Worm (Caenorhabditis elegans): Measurements from ENCODE around the gene mec-15.

mec-15 gene

DNA sequence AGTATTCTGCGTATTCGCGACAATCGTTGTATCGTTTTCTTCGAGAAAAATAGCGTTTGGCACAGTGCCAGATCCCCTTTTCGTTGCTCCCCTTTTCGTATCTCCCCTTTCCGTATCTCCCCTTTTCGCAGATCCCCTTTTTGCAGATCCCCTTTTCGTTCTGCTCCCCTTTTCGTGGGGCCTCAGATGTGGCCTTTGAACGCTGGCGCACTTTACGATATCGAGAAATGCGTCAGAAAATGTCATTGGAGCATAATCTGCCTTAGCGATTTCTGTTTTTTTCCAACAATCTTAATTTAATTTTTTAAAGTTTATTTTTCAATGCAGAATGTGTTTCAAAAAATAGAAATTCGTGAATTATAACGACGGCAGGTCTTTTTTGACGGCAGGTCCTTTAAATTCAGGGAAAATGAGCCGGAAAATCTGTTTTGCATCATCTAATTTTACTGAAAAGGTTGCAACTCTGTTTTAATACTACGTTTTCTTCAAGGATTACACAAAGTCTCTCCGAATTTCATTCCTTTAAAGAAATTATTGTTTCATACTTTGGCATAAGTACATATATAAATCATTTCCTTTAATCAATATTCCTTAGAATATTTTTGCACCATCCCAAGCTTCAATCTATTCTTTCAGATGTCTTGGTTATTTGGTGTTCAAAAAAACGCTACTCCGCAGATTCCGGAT, 9.0 kb upstream of the mec-15 start, which contains the start of gene atad-3 (continued):
- peak; percentile 98 for TF ChIP-seq ztf-18 (tag; optimal IDR thresholded peaks at IDR 0.05)
- TF ChIP-seq dpff-1 (tag; optimal IDR thresholded peaks at IDR 0.05) = no peak
- TF ChIP-seq F52B5.7 (tag; optimal IDR thresholded peaks at IDR 0.05) = no peak
- peak; percentile 66 for TF ChIP-seq lsl-1 (GFP tag; optimal IDR thresholded peaks at IDR 0.05)
- TF ChIP-seq madf-8 (GFP tag; conservative IDR thresholded peaks at IDR 0.05) = peak; percentile 77
- peak; percentile 78 for TF ChIP-seq hmg-1.2 (GFP tag; IDR thresholded peaks at IDR 0.05)
- peak; percentile 95 for TF ChIP-seq Y53G8AR.9 (GFP tag; conservative IDR thresholded peaks at IDR 0.05)
- TF ChIP-seq F49E8.2 (tag; optimal IDR thresholded peaks at IDR 0.05; ENCODE audit: insufficient read depth) = peak; percentile 49
- TF ChIP-seq lir-1 (GFP tag; conservative IDR thresholded peaks at IDR 0.05) = peak; percentile 93
- TF ChIP-seq ztf-22 (GFP tag; optimal IDR thresholded peaks at IDR 0.05) = peak; percentile 49
- TF ChIP-seq somi-1 (GFP tag; optimal IDR thresholded peaks at IDR 0.05) = peak; percentile 77
- TF ChIP-seq snpc-4 (GFP tag; optimal IDR thresholded peaks at IDR 0.05) = peak; percentile 23
- peak; percentile 21 to 69 (median 52) for TF ChIP-seq snpc-4 (tag; optimal IDR thresholded peaks at IDR 0.05)
- no peak for TF ChIP-seq snpc-3.4 (tag; optimal IDR thresholded peaks at IDR 0.05)
- TF ChIP-seq mxl-1 (tag; optimal IDR thresholded peaks at IDR 0.05) = no peak
- peak; percentile 95 for TF ChIP-seq lin-26 (GFP tag; IDR thresholded peaks at IDR 0.05)
- no peak for TF ChIP-seq mel-28 (tag; optimal IDR thresholded peaks at IDR 0.05; ENCODE audit: borderline replicate concordance)
- TF ChIP-seq lin-35 (GFP tag; optimal IDR thresholded peaks at IDR 0.05) = peak in 2 of 3 experiments; percentile 58 to 83
- TF ChIP-seq lin-54 (GFP tag; optimal IDR thresholded peaks at IDR 0.05) = peak; percentile 90
- peak; percentile 34 for TF ChIP-seq F23B12.7 (tag; optimal IDR thresholded peaks at IDR 0.05; ENCODE audit: insufficient read depth)
- peak; percentile 90 for TF ChIP-seq Y53F4B.3 (GFP tag; IDR thresholded peaks at IDR 0.05)
- TF ChIP-seq attf-6 (GFP tag; IDR thresholded peaks at IDR 0.05) = peak; percentile 63; the same call in 1 of the 2 replicates
- no peak for TF ChIP-seq sdz-38 (tag; optimal IDR thresholded peaks at IDR 0.05)
- TF ChIP-seq ccch-3 (GFP tag; optimal IDR thresholded peaks at IDR 0.05) = peak; percentile 40
- TF ChIP-seq Y95B8A.8 (GFP tag; IDR thresholded peaks at IDR 0.05) = peak; percentile 97
- TF ChIP-seq Y79H2A.3 (GFP tag; conservative IDR thresholded peaks at IDR 0.05) = peak; percentile 88
- peak; percentile 24 for TF ChIP-seq dpl-1 (GFP tag; optimal IDR thresholded peaks at IDR 0.05)
- peak; percentile 12 for TF ChIP-seq snpc-1.3 (tag; optimal IDR thresholded peaks at IDR 0.05; ENCODE audit: insufficient read depth)
- no peak for TF ChIP-seq repo-1 (tag; optimal IDR thresholded peaks at IDR 0.05)
- TF ChIP-seq K11D2.4 (GFP tag; IDR thresholded peaks at IDR 0.05) = peak; percentile 97
- no peak for TF ChIP-seq hlh-12 (tag; optimal IDR thresholded peaks at IDR 0.05)
- TF ChIP-seq gei-17 (GFP tag; optimal IDR thresholded peaks at IDR 0.05) = no peak

DNA sequence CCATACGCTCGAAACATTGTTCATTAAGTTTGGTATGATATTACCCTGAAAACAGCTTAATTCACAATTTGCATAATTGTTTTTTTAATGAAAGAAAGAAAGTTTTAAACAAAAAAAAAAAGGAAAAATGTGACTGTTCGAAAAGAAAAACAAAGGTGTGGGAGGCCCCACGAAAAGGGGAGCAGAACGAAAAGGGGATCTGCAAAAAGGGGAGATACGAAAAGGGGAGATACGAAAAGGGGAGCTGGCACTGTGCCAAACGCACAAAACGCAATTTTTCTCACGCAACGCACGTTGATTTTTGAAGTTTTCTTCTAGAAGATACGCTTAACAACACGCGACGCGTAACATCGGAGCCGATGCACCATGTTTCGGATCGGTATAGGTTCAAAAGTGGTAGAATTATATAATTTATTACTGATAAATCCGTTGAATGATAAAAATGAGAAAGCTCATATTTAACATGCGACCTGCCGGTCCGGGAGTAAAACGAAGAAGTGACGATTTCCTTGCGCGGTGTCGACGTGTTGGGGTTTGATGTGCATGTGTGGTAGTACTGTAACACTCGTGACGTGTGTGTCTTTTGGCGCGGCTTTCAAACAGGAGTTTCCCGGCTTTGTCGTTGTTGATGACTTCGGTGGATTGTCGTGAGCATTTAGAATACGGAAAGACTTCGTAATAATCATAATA, 8.2 kb upstream of the mec-15 start, which contains the start of gene nrde-2:
Gene nrde-2, minus strand, starts transcription at position 45 of the 690 bp plus-strand sequence.
- 0 out of 2 replicates have a peak, but pooled peaks have one; percentile 44 for TF ChIP-seq K11D2.4 (GFP tag; IDR thresholded peaks at IDR 0.05)
- peak; percentile 75 for TF ChIP-seq F33H1.4 (GFP tag; IDR thresholded peaks at IDR 0.05)
- peak; percentile 90 for TF ChIP-seq ceh-100 (GFP tag; IDR thresholded peaks at IDR 0.05)
- peak; percentile 67 for TF ChIP-seq egrh-3 (GFP tag; IDR thresholded peaks at IDR 0.05)
- TF ChIP-seq lir-1 (GFP tag; conservative IDR thresholded peaks at IDR 0.05) = 0 out of 2 replicates have a peak, but pooled peaks have one; percentile 39
- 0 out of 2 replicates have a peak, but pooled peaks have one; percentile 14 for TF ChIP-seq madf-8 (GFP tag; conservative IDR thresholded peaks at IDR 0.05)
- TF ChIP-seq D2030.7 (GFP tag; IDR thresholded peaks at IDR 0.05) = peak; percentile 15; the same call in 1 of the 2 replicates

Data from whole organism, young adult.